Fruit fly (Drosophila melanogaster): ENCODE data around the gene Yp2.

Yp2 gene

DNA sequence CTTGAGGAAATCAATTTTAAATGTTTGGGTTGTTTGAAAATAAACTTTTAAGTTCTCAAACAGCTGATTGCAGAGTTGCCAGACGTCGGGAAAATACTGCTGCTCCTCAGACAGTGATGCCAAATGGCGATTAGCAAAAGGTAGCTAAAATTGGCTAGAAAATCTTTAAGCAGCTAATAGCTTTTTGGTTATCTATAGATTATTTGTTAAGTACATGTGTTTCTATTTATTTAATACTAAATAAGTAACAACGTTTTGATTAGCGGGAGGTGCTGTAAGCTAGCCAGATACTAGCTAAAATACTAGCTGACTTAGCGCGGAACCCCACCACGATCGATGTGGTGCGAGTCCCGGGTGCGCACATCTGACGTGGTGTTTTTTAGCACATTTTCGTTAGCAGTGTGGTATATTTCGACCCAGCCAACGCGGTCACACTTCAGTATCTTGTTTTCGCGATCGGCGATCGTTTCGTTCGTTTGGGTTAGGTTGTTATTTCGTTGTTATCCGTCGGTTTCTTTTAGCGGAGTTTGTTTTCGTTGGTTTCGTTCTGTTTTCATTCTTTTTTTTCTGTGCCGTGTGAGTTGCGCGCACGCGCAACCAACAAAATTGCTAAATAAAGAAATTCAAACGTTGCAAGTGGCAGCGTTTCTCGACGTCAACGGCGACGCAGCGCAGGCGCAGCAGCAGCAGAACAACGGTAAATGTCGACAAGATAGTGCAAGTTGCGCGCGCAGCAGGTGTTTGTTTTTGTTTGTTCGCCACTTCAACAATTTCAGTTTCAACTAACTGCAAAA lies 33.9 kb upstream of the Yp2 start, which contains the start of the genes Naxe and RhoU:
Gene Naxe, minus strand, starts transcription at position 77 of the 794 bp plus-strand sequence.
Gene RhoU, plus strand, starts transcription at position 433 of the 794 bp plus-strand sequence.
- TF ChIP-seq Mio (GFP tag; optimal IDR thresholded peaks at IDR 0.05) (no peak), OdsH (GFP tag; optimal IDR thresholded peaks at IDR 0.05) (no peak), rgr (GFP tag; optimal IDR thresholded peaks at IDR 0.05) (no peak), Sp1 (GFP tag; optimal IDR thresholded peaks at IDR 0.05) (peak; percentile 35), CG32264 (GFP tag; optimal IDR thresholded peaks at IDR 0.05) (no peak), pan (optimal IDR thresholded peaks at IDR 0.05) (no peak), HLH106 (tag; optimal IDR thresholded peaks at IDR 0.05) (peak; percentile 48), Jra (GFP tag; optimal IDR thresholded peaks at IDR 0.05) (no peak), Abd-B (GFP tag; optimal IDR thresholded peaks at IDR 0.05) (no peak), Hr83 (GFP tag; optimal IDR thresholded peaks at IDR 0.05; ENCODE audit: poor library complexity, severe bottlenecking) (no peak), h (GFP tag; optimal IDR thresholded peaks at IDR 0.05) (peak; percentile 38), CG9705 (GFP tag; optimal IDR thresholded peaks at IDR 0.05) (peak; percentile 14), br (GFP tag; optimal IDR thresholded peaks at IDR 0.05) (peak; percentile 0), psq (GFP tag; optimal IDR thresholded peaks at IDR 0.05) (no peak), Hnf4 (GFP tag; optimal IDR thresholded peaks at IDR 0.05) (no peak), woc (GFP tag; optimal IDR thresholded peaks at IDR 0.05) (peak; percentile 64), usp (GFP tag; optimal IDR thresholded peaks at IDR 0.05) (no peak), Hr78 (GFP tag; optimal IDR thresholded peaks at IDR 0.05) (no peak), dmrt93B (GFP tag; optimal IDR thresholded peaks at IDR 0.05) (no peak), lola (GFP tag; optimal IDR thresholded peaks at IDR 0.05) (no peak), dsf (GFP tag; optimal IDR thresholded peaks at IDR 0.05; ENCODE audit: borderline replicate concordance) (no peak), CrebA (GFP tag; optimal IDR thresholded peaks at IDR 0.05; ENCODE audit: borderline replicate concordance) (no peak), sv (GFP tag; optimal IDR thresholded peaks at IDR 0.05) (peak; percentile 44), Myc (optimal IDR thresholded peaks at IDR 0.05) (peak; percentile 95), Vsx2 (GFP tag; optimal IDR thresholded peaks at IDR 0.05; ENCODE audit: partially characterized antibody) (no peak), tai (GFP tag; optimal IDR thresholded peaks at IDR 0.05) (no peak), ey (GFP tag; optimal IDR thresholded peaks at IDR 0.05) (peak; percentile 24), N (GFP tag; optimal IDR thresholded peaks at IDR 0.05) (no peak), dl (GFP tag; optimal IDR thresholded peaks at IDR 0.05; ENCODE audit: insufficient read depth in 1 of 2, partially characterized antibody in 2 of 2) (no peak), foxo (GFP tag; optimal IDR thresholded peaks at IDR 0.05) (peak in 1 of 2 experiments; percentile 63), fru (GFP tag; optimal IDR thresholded peaks at IDR 0.05) (peak; percentile 51), Dfd (GFP tag; optimal IDR thresholded peaks at IDR 0.05) (no peak), Rel (GFP tag; optimal IDR thresholded peaks at IDR 0.05) (no peak), Rel (tag; optimal IDR thresholded peaks at IDR 0.05) (peak; percentile 38), jim (GFP tag; optimal IDR thresholded peaks at IDR 0.05) (no peak), GATAd (GFP tag; optimal IDR thresholded peaks at IDR 0.05) (no peak), brk (GFP tag; optimal IDR thresholded peaks at IDR 0.05) (no peak), Dif (GFP tag; optimal IDR thresholded peaks at IDR 0.05; ENCODE audit: partially characterized antibody) (peak; percentile 18), sage (GFP tag; optimal IDR thresholded peaks at IDR 0.05) (no peak)

DNA sequence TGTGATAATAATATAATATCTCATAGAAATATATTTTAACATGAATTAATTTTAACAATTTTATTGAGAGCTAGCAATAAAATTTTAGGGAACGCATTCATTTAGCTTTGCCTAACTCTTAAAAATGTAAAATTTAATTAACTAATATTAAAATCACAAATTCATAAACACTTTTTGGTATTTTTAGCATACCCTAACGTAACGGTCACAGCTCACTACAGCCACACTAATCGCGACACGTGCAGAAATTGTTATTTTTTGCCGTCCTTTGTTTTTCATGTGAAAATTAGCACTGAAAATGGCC lies 30.5 kb upstream of the Yp2 start, which contains the start of gene CG2972:
Gene CG2972, plus strand, starts transcription at position 205 of the 304 bp plus-strand sequence.
- TF ChIP-seq lola (GFP tag; optimal IDR thresholded peaks at IDR 0.05) (no peak), h (GFP tag; optimal IDR thresholded peaks at IDR 0.05) (no peak), woc (GFP tag; optimal IDR thresholded peaks at IDR 0.05) (no peak), Sp1 (GFP tag; optimal IDR thresholded peaks at IDR 0.05) (no peak), OdsH (GFP tag; optimal IDR thresholded peaks at IDR 0.05) (no peak), brk (GFP tag; optimal IDR thresholded peaks at IDR 0.05) (no peak), CrebA (GFP tag; optimal IDR thresholded peaks at IDR 0.05; ENCODE audit: borderline replicate concordance) (no peak), tai (GFP tag; optimal IDR thresholded peaks at IDR 0.05) (no peak)
